Worm (Caenorhabditis elegans): ENCODE data around the gene hmgr-1.

DNA sequence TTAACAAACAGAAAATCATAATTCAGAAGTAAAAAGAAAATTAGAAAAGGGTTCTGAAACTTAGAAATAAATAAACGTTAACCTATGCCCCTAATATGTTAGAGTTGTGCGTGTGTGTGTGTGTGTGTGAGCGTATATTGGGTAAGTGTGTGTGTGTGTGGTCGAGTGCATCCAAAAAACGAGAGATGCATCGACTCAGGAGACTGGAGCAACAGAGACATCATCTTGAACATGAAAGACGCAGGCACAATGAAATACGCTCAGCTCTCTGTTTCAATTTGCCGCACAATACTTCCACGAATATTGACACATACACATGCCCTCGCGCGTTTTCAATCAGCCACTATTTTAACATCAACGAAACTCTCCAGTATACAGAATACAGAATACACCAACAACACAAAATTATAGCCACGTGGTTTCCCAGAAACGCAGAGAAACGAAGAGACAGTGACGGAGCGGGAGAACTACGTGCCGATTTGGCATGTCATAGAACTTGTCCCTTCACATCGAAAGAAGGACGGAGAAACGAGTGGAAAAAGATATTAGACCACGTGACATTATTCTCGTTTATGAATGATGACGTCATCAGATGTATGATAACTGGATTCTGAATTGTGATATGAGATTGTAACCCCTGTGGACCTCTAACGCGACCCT lies 17.0 kb downstream of the hmgr-1 start:
- TF ChIP-seq elt-3 (tag; optimal IDR thresholded peaks at IDR 0.05), result peak in 5 of 6 experiments; percentile 14 to 91 (median 53)
- no peak for TF ChIP-seq ces-1 (GFP tag; optimal IDR thresholded peaks at IDR 0.05)
- no peak for TF ChIP-seq lin-15B (tag; optimal IDR thresholded peaks at IDR 0.05)
- peak; percentile 38 for TF ChIP-seq lin-13 (GFP tag; optimal IDR thresholded peaks at IDR 0.05)
